Worm (Caenorhabditis elegans): ENCODE data around the gene F42A10.7.

ce11 chrIII:6179062-6179461, 576 bp upstream of the F42A10.7 start:
- TF ChIP-seq daf-12 (tag; optimal IDR thresholded peaks at IDR 0.05) (no peak), egl-27 (tag; optimal IDR thresholded peaks at IDR 0.05) (no peak), nhr-76 (tag; optimal IDR thresholded peaks at IDR 0.05) (no peak), set-16 (GFP tag; IDR thresholded peaks at IDR 0.05) (no peak), mes-2 (tag; optimal IDR thresholded peaks at IDR 0.05; ENCODE audit: poor library complexity, severe bottlenecking) (no peak)
